Worm (Caenorhabditis elegans) whole organism, L1 larva: ENCODE results near the gene irk-1.
A peak's percentile ranks its signal among the peaks of the same experiment; 100 is the strongest.

ENCODE experiments used
- C16A3.4 ChIP-seq: fragments of 150-350 bp; optimal IDR thresholded peaks from 2 replicates; lab custom pipeline; 2014; ENCODE audit warnings: missing biosample characterization, missing genetic modification characterization
- aha-1 ChIP-seq: fragments of 150-350 bp; optimal IDR thresholded peaks from 2 replicates; lab custom pipeline; 2014; ENCODE audit warnings: missing biosample characterization, missing genetic modification characterization
- alr-1 ChIP-seq: fragments of 200-800 bp; sonication (Bioruptor generic); optimal IDR thresholded peaks from 2 replicates; lab custom pipeline; 2018; ENCODE audit warnings: borderline replicate concordance, mild to moderate bottlenecking, missing genetic modification characterization, missing compliant biosample characterization
- aly-2 ChIP-seq: fragments of 150-350 bp; optimal IDR thresholded peaks from 2 replicates; lab custom pipeline; 2014; ENCODE audit warnings: missing biosample characterization, missing genetic modification characterization
- dsc-1 ChIP-seq: sonication (generic microtip); optimal IDR thresholded peaks from 2 replicates; lab custom pipeline; 2016; ENCODE audit warnings: mild to moderate bottlenecking, missing genetic modification characterization, missing compliant biosample characterization
- efl-1 ChIP-seq, 4 experiments: fragments of 150-350 bp; optimal IDR thresholded peaks in 3 of 4; peaks in 1 of 4; 1 replicate in 1 of 4; 2 replicates in 3 of 4; lab custom pipeline; 2014; ENCODE audit warnings: missing biosample characterization in 2 of 4, missing genetic modification characterization in 2 of 4, missing genetic modification reagents in 2 of 4
- efl-3 ChIP-seq: fragments of 200-800 bp; sonication (Bioruptor generic); optimal IDR thresholded peaks from 2 replicates; lab custom pipeline; 2018; ENCODE audit warnings: mild to moderate bottlenecking, missing genetic modification characterization, missing compliant biosample characterization
- egl-13 ChIP-seq: sonication (generic microtip); optimal IDR thresholded peaks from 2 replicates; lab custom pipeline; 2016; ENCODE audit warnings: missing genotype, missing genetic modification reagents, missing genetic modification characterization, missing compliant biosample characterization
- elt-2 ChIP-seq: sonication (generic microtip); optimal IDR thresholded peaks from 2 replicates; lab custom pipeline; 2016; ENCODE audit warnings: missing genetic modification characterization, mild to moderate bottlenecking, inconsistent platforms, missing compliant biosample characterization, missing genetic modification reagents
- fkh-10 ChIP-seq: sonication (generic microtip); optimal IDR thresholded peaks from 2 replicates; lab custom pipeline; 2017; ENCODE audit warnings: missing biosample characterization, missing genetic modification reagents, missing genetic modification characterization
- fkh-4 ChIP-seq: sonication (generic microtip); optimal IDR thresholded peaks from 2 replicates; lab custom pipeline; 2016; ENCODE audit warnings: missing compliant biosample characterization, missing genetic modification characterization, borderline replicate concordance
- fkh-8 ChIP-seq: sonication (generic microtip); optimal IDR thresholded peaks from 2 replicates; lab custom pipeline; 2016; ENCODE audit warnings: mild to moderate bottlenecking, missing genetic modification characterization, missing compliant biosample characterization
- fos-1 ChIP-seq: fragments of 150-350 bp; optimal IDR thresholded peaks from 2 replicates; lab custom pipeline; 2014; ENCODE audit warnings: missing biosample characterization, missing genetic modification characterization
- grh-1 ChIP-seq: fragments of 200-800 bp; sonication (Bioruptor generic); IDR thresholded peaks from 2 replicates; pipeline ENCODE4 v1.3.6; 2022; ENCODE audit warnings: missing genetic modification reagents, missing genetic modification characterization, missing compliant biosample characterization
- hlh-17 ChIP-seq: fragments of 200-800 bp; sonication (Bioruptor generic); optimal IDR thresholded peaks from 2 replicates; lab custom pipeline; 2018; ENCODE audit warnings: missing genetic modification characterization, mild to moderate bottlenecking, missing compliant biosample characterization, moderate library complexity, borderline replicate concordance
- lin-13 ChIP-seq: fragments of 150-350 bp; optimal IDR thresholded peaks from 2 replicates; lab custom pipeline; 2014; ENCODE audit warnings: missing biosample characterization, missing genetic modification reagents, missing genetic modification characterization
- lin-14 ChIP-seq: fragments of 200-800 bp; sonication (Bioruptor generic); optimal IDR thresholded peaks from 2 replicates; lab custom pipeline; 2018; ENCODE audit warnings: mild to moderate bottlenecking, missing genetic modification characterization, moderate library complexity, missing compliant biosample characterization
- lin-15B ChIP-seq: fragments of 150-350 bp; sonication (generic microtip); optimal IDR thresholded peaks from 3 replicates; lab custom pipeline; 2014; ENCODE audit warnings: missing biosample characterization, missing genetic modification characterization
- lin-39 ChIP-seq: fragments of 150-350 bp; optimal IDR thresholded peaks from 2 replicates; lab custom pipeline; 2014; ENCODE audit warnings: missing biosample characterization, missing genetic modification reagents, missing genetic modification characterization
- lsy-2 ChIP-seq, 2 experiments: fragments of 150-350 bp; optimal IDR thresholded peaks; 2 replicates each; lab custom pipeline; 2014; ENCODE audit warnings: missing biosample characterization in 2 of 2, missing genetic modification characterization in 2 of 2
- mab-9 ChIP-seq: fragments of 200-800 bp; sonication (Bioruptor generic); IDR thresholded peaks from 2 replicates; pipeline ENCODE4 v1.3.6; 2022; ENCODE audit warnings: missing genetic modification reagents, missing genetic modification characterization, missing compliant biosample characterization
- mdl-1 ChIP-seq, 2 experiments: fragments of 150-350 bp; optimal IDR thresholded peaks; 2 replicates each; lab custom pipeline; 2014 to 2017; ENCODE audit warnings: missing biosample characterization in 2 of 2, missing genetic modification characterization in 2 of 2, inconsistent platforms in 1 of 2
- mef-2 ChIP-seq: fragments of 150-350 bp; optimal IDR thresholded peaks from 2 replicates; lab custom pipeline; 2014; ENCODE audit warnings: missing biosample characterization, missing genetic modification characterization
- mep-1 ChIP-seq: fragments of 150-350 bp; optimal IDR thresholded peaks from 2 replicates; lab custom pipeline; 2014; ENCODE audit warnings: missing biosample characterization, missing genetic modification characterization
- nhr-19 ChIP-seq: fragments of 200-800 bp; sonication (Bioruptor generic); conservative IDR thresholded peaks from 2 replicates; pipeline ENCODE4 v1.3.6; 2022; ENCODE audit warnings: missing genetic modification characterization, missing compliant biosample characterization
- nhr-20 ChIP-seq: sonication (generic microtip); optimal IDR thresholded peaks from 2 replicates; lab custom pipeline; 2016; ENCODE audit warnings: mild to moderate bottlenecking, missing genetic modification characterization, missing compliant biosample characterization
- nhr-71 ChIP-seq: sonication (generic microtip); optimal IDR thresholded peaks from 2 replicates; lab custom pipeline; 2016; ENCODE audit warnings: mild to moderate bottlenecking, missing genetic modification characterization, moderate library complexity, missing compliant biosample characterization
- nhr-84 ChIP-seq: sonication (generic microtip); optimal IDR thresholded peaks from 2 replicates; lab custom pipeline; 2017; ENCODE audit warnings: missing biosample characterization, missing genetic modification characterization
- pag-3 ChIP-seq: sonication (generic microtip); optimal IDR thresholded peaks from 2 replicates; lab custom pipeline; 2017; ENCODE audit warnings: missing genetic modification characterization, mild to moderate bottlenecking, missing compliant biosample characterization, antibody characterized with exemption, borderline replicate concordance; ENCODE audit not compliant: insufficient read depth
- pqm-1 ChIP-seq: sonication (generic microtip); optimal IDR thresholded peaks from 3 replicates; lab custom pipeline; 2017; ENCODE audit warnings: missing biosample characterization, missing genetic modification characterization
- rnt-1 ChIP-seq: sonication (generic microtip); optimal IDR thresholded peaks from 2 replicates; lab custom pipeline; 2016; ENCODE audit warnings: mild to moderate bottlenecking, missing genetic modification characterization, moderate library complexity, missing compliant biosample characterization
- snu-23 ChIP-seq: sonication (generic microtip); optimal IDR thresholded peaks from 2 replicates; lab custom pipeline; 2016; ENCODE audit warnings: missing genetic modification characterization, missing compliant biosample characterization
- tbx-2 ChIP-seq: sonication (generic microtip); optimal IDR thresholded peaks from 2 replicates; lab custom pipeline; 2016; ENCODE audit warnings: missing genetic modification characterization, missing compliant biosample characterization
- unc-130 ChIP-seq: fragments of 150-350 bp; optimal IDR thresholded peaks from 2 replicates; lab custom pipeline; 2017; ENCODE audit warnings: missing biosample characterization, missing genetic modification characterization, inconsistent platforms
- unc-86 ChIP-seq: sonication (generic microtip); optimal IDR thresholded peaks from 2 replicates; lab custom pipeline; 2016; ENCODE audit warnings: missing genetic modification characterization, missing compliant biosample characterization
- unc-98 ChIP-seq: fragments of 200-800 bp; sonication (Bioruptor generic); IDR thresholded peaks from 2 replicates; pipeline ENCODE4 v1.3.6; 2022; ENCODE audit warnings: missing genetic modification characterization, missing compliant biosample characterization
- vab-15 ChIP-seq: sonication (generic microtip); optimal IDR thresholded peaks from 2 replicates; lab custom pipeline; 2017; ENCODE audit warnings: missing genotype, mild to moderate bottlenecking, missing genetic modification characterization, missing compliant biosample characterization
- ztf-11 ChIP-seq, 2 experiments: sonication (generic microtip); optimal IDR thresholded peaks; 2 replicates each; lab custom pipeline; 2016 to 2017; ENCODE audit warnings: missing genetic modification characterization in 2 of 2, missing biosample characterization in 1 of 2, missing compliant biosample characterization in 1 of 2

Gene irk-1

DNA sequence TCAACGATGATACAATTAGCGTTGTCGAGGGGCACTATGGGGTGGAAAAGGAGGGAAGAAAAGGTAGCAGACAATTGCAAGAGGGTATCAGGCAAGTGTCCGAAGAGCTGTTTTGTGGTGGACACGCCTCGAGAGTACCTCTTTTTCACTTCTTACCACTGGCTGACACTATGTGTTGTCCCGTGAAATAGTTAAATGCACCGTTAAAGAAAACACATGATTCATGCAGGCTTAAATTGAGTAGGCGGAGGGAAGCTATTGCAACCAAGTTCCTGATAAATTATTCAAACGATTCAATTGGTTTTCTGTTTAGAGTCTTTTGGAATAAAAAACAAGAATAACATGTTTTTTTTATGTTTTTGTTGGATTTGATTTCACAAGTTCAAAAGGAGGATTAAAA, at the start of gene irk-1:
Gene irk-1 (minus strand): TSS at position 101 of the 400 bp plus-strand sequence.
- TF ChIP-seq lin-13 (GFP tag; lab: Kevin White, UChicago) = no peak
- peak; percentile 12 for TF ChIP-seq lin-14 (GFP tag; lab: Kevin White, UChicago)
- no peak for TF ChIP-seq alr-1 (tag; lab: Kevin White, UChicago)
- no peak for TF ChIP-seq grh-1 (GFP tag; lab: Robert Waterston, UW)
- TF ChIP-seq fkh-10 = no peak
- no peak for TF ChIP-seq aha-1 (tag; lab: Kevin White, UChicago)
- TF ChIP-seq lsy-2 (tag; optimal IDR thresholded peaks at IDR 0.05; lab: Kevin White, UChicago) = no peak
- TF ChIP-seq efl-1 (optimal IDR thresholded peaks at IDR 0.05; lab: Kevin White, UChicago) = no peak
- TF ChIP-seq efl-1 (GFP tag; optimal IDR thresholded peaks at IDR 0.05 in 1 of 2; lab: Kevin White, UChicago) = peak in 1 of 2 experiments; percentile 56
- TF ChIP-seq fkh-4 (tag; lab: Kevin White, UChicago) = no peak
- no peak for TF ChIP-seq hlh-17 (GFP tag; lab: Kevin White, UChicago)
- TF ChIP-seq fkh-8 (tag; lab: Kevin White, UChicago) = no peak
- TF ChIP-seq tbx-2 = no peak
- no peak for TF ChIP-seq egl-13
- TF ChIP-seq nhr-84 = no peak
- TF ChIP-seq fos-1 = no peak
- TF ChIP-seq vab-15 (tag; lab: Kevin White, UChicago) = no peak
- no peak for TF ChIP-seq ztf-11 (tag; optimal IDR thresholded peaks at IDR 0.05; lab: Kevin White, UChicago)

DNA sequence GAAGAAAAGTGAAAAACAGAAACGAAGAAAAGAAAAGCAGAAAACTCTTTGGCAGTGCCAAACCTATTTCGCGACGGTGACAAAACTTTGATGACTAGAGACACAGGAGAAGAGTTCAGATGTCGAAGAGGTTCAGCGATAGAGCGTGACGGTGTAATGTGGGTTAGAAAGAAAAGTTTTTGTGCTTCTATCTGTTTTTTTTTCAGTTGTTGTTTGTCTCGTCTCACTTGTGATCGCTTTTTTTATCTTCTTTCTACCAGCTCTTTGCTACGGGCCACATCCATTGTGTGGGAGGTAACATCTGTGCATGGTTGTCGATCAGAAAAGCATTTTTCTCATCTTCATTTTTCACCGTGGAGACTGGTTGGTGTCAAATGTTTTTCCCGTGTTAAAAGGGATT, 47.9 kb upstream of the irk-1 start, which contains the start of gene F41B4.1:
Gene F41B4.1 (minus strand): TSS at position 23 of the 400 bp plus-strand sequence.
- peak; percentile 63 for TF ChIP-seq mef-2
- TF ChIP-seq nhr-19 (GFP tag; lab: Robert Waterston, UW) = peak; percentile 59
- peak; percentile 87 for TF ChIP-seq dsc-1
- TF ChIP-seq snu-23 (GFP tag; lab: Kevin White, UChicago) = peak; percentile 67
- peak; percentile 21 for TF ChIP-seq tbx-2
- TF ChIP-seq lsy-2 (tag; optimal IDR thresholded peaks at IDR 0.05; lab: Kevin White, UChicago) = peak; percentile 21 to 61
- TF ChIP-seq pag-3 (tag; lab: Kevin White, UChicago) = peak; percentile 94
- no peak for TF ChIP-seq elt-2 (tag; lab: Kevin White, UChicago)
- TF ChIP-seq nhr-71 (tag; lab: Kevin White, UChicago) = peak; percentile 84
- no peak for TF ChIP-seq aha-1 (tag; lab: Kevin White, UChicago)
- peak; percentile 66 for TF ChIP-seq unc-130 (tag; lab: Kevin White, UChicago)
- TF ChIP-seq lin-15B (tag; lab: Kevin White, UChicago) = no peak
- TF ChIP-seq lin-39 (tag; lab: Kevin White, UChicago) = peak; percentile 40
- peak; percentile 89 for TF ChIP-seq lin-14 (GFP tag; lab: Kevin White, UChicago)
- TF ChIP-seq fkh-8 (tag; lab: Kevin White, UChicago) = no peak
- TF ChIP-seq rnt-1 (tag; lab: Kevin White, UChicago) = peak; percentile 74
- TF ChIP-seq unc-98 (GFP tag; lab: Robert Waterston, UW) = no peak
- no peak for TF ChIP-seq efl-3 (GFP tag; lab: Kevin White, UChicago)
- no peak for TF ChIP-seq fkh-10
- peak in 1 of 2 experiments; percentile 37 for TF ChIP-seq mdl-1 (tag; optimal IDR thresholded peaks at IDR 0.05; lab: Kevin White, UChicago)
- no peak for TF ChIP-seq unc-86 (tag; lab: Kevin White, UChicago)
- TF ChIP-seq hlh-17 (GFP tag; lab: Kevin White, UChicago) = no peak
- TF ChIP-seq mab-9 (GFP tag; lab: Robert Waterston, UW) = no peak
- peak; percentile 35 for TF ChIP-seq nhr-20 (tag; lab: Kevin White, UChicago)
- no peak for TF ChIP-seq aly-2 (tag; lab: Kevin White, UChicago)
- no peak for TF ChIP-seq mep-1 (tag; lab: Kevin White, UChicago)
- TF ChIP-seq fkh-4 (tag; lab: Kevin White, UChicago) = peak; percentile 39
- no peak for TF ChIP-seq pqm-1 (tag; lab: Kevin White, UChicago)
- no peak for TF ChIP-seq C16A3.4 (tag; lab: Kevin White, UChicago)
- TF ChIP-seq, all 84 proteins: peak for 15
